Worm (Caenorhabditis elegans) whole organism, early embryonic: Measurements from ENCODE around the gene upb-1.

Source experiments
- B0310.2 ChIP-seq: sonication (generic microtip); optimal IDR thresholded peaks from 2 replicates; lab custom pipeline; 2016; ENCODE audit warnings: mild to moderate bottlenecking, missing genetic modification characterization, missing compliant biosample characterization
- F13C5.2 ChIP-seq: sonication (generic microtip); optimal IDR thresholded peaks from 2 replicates; lab custom pipeline; 2017; ENCODE audit warnings: mild to moderate bottlenecking, missing genetic modification characterization, inconsistent platforms, missing compliant biosample characterization
- aly-1 ChIP-seq: sonication (generic microtip); optimal IDR thresholded peaks from 2 replicates; lab custom pipeline; 2016; ENCODE audit warnings: missing genetic modification characterization, missing compliant biosample characterization
- ama-1 ChIP-seq: fragments of 150-350 bp; optimal IDR thresholded peaks from 2 replicates; lab custom pipeline; 2014
- ceh-13 ChIP-seq: fragments of 200-800 bp; sonication (Bioruptor generic); optimal IDR thresholded peaks from 2 replicates; lab custom pipeline; 2018; ENCODE audit warnings: mild to moderate bottlenecking, missing genetic modification characterization, missing compliant biosample characterization
- ceh-36 ChIP-seq: sonication (generic microtip); optimal IDR thresholded peaks from 2 replicates; lab custom pipeline; 2016; ENCODE audit warnings: missing genetic modification characterization, inconsistent platforms, missing compliant biosample characterization
- flt-1 ChIP-seq: fragments of 200-800 bp; sonication (Bioruptor generic); IDR thresholded peaks from 2 replicates; pipeline ENCODE4 v1.3.6; 2022; ENCODE audit warnings: missing genetic modification characterization, missing compliant biosample characterization
- hmbx-1 ChIP-seq: sonication (generic microtip); optimal IDR thresholded peaks from 2 replicates; lab custom pipeline; 2016; ENCODE audit warnings: mild to moderate bottlenecking, missing genetic modification characterization, missing compliant biosample characterization
- hmg-4 ChIP-seq: fragments of 200-800 bp; sonication (Bioruptor generic); optimal IDR thresholded peaks from 2 replicates; lab custom pipeline; 2018; ENCODE audit warnings: mild to moderate bottlenecking, missing genetic modification characterization, missing compliant biosample characterization
- hnd-1 ChIP-seq: sonication (generic microtip); optimal IDR thresholded peaks from 2 replicates; lab custom pipeline; 2016; ENCODE audit warnings: missing genetic modification characterization, missing compliant biosample characterization
- pes-1 ChIP-seq: fragments of 200-800 bp; sonication (Bioruptor generic); IDR thresholded peaks from 2 replicates; pipeline ENCODE4 v1.3.6; 2022; ENCODE audit warnings: missing genetic modification reagents, missing genetic modification characterization, missing compliant biosample characterization
- scrt-1 ChIP-seq: fragments of 200-800 bp; sonication (Bioruptor generic); IDR thresholded peaks from 2 replicates; pipeline ENCODE4 v1.3.6; 2022; ENCODE audit warnings: missing genetic modification characterization, missing compliant biosample characterization
- sea-1 ChIP-seq: fragments of 200-800 bp; sonication (Bioruptor generic); conservative IDR thresholded peaks from 2 replicates; pipeline ENCODE4 v1.3.6; 2022; ENCODE audit warnings: missing genetic modification characterization, missing compliant biosample characterization
- tbx-11 ChIP-seq: fragments of 200-800 bp; sonication (Bioruptor generic); IDR thresholded peaks from 2 replicates; pipeline ENCODE4 v1.3.6; 2022; ENCODE audit warnings: missing genetic modification characterization, missing compliant biosample characterization
- tbx-37 ChIP-seq: fragments of 200-800 bp; sonication (Bioruptor generic); conservative IDR thresholded peaks from 2 replicates; pipeline ENCODE4 v1.3.6; 2022; ENCODE audit warnings: missing genetic modification reagents, missing genetic modification characterization, missing compliant biosample characterization
- tra-4 ChIP-seq: sonication (generic microtip); optimal IDR thresholded peaks from 2 replicates; lab custom pipeline; 2017; ENCODE audit warnings: missing genetic modification characterization, missing compliant biosample characterization

The upb-1 gene

DNA sequence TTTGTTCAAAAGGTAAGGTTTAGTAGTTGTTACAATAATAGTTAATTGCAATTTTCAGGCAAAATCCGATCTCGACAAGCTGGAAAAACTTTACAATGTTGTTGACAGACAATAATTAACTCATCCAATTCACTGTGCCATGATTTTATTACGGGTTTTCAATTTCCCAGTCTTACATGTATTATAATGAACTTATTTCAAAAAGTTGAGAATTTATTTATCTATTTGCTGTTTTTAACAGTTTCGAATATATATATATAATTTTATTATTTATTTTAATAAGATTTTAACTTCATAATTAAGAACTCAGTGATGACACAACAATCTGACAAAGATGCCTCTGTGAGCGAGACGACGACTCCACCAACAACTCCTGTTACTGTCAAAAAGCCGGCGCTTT, 43.8 kb downstream of the upb-1 start, which contains the start of gene lelo-1:
Gene lelo-1 (plus strand): TSS at position 301 of the 400 bp plus-strand sequence.
- TF ChIP-seq flt-1 (GFP tag; lab: Robert Waterston, UW): no peak
- TF ChIP-seq ceh-36: no peak
- no peak for TF ChIP-seq hmbx-1
- TF ChIP-seq aly-1 (tag; lab: Kevin White, UChicago): no peak
- TF ChIP-seq sea-1: no peak
- TF ChIP-seq hnd-1: no peak

DNA sequence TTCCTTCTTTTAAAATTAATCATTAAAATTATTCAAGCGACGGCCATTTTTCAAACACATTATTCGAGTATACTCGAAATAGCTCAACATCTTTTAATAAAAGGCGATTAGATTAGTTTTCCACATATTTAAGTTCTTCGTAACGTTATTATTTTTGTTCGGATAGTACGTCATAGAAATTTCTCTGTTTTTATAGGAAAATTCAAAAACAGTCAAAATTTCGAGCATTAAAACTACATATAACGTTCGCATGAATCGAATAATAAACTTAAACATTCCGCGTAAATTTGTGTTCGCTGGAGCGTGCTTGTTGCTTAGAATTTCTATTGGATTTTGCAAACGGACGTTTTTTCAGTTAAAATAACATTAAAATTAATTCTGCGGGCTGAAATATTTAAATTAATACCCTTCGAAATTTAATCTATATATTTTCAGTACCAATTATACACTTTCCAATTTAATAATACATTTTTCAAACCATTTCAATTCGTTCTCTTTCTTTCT, 44.6 kb downstream of the upb-1 start, which contains the start of gene blos-4:
Gene blos-4 (plus strand): TSS at position 51 of the 504 bp plus-strand sequence.
- no peak for TF ChIP-seq hnd-1
- TF ChIP-seq ama-1 (lab: Kevin White, UChicago): no peak
- TF ChIP-seq flt-1 (GFP tag; lab: Robert Waterston, UW): no peak
- TF ChIP-seq ceh-36: no peak
- TF ChIP-seq ceh-13 (GFP tag; lab: Kevin White, UChicago): no peak
- no peak for TF ChIP-seq scrt-1 (GFP tag; lab: Robert Waterston, UW)
- TF ChIP-seq tbx-37 (GFP tag; lab: Robert Waterston, UW): no peak

DNA sequence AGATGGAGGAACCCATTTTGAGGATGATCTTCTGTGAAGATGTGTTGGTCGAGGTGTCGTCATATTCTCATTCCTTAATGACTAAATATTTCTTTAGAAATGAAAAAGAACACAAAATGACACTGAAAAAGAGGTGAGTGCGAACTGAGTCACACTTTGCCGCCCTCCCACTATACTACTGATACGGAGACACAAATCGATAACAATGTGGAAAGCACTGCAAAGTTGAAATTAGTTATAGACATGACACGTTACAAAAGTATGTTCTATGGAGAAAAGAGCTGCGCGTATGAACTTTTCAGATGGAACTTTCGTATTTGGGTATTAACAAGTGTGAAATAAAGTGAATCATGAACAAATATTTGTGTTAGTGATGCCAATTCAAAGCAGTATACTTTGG, 45.7 kb downstream of the upb-1 start, which contains the start of gene tat-4:
Gene tat-4 (minus strand): TSS at position 117 of the 400 bp plus-strand sequence.
- TF ChIP-seq tbx-11 (GFP tag; lab: Robert Waterston, UW) (no peak), hmbx-1 (no peak), F13C5.2 (tag; lab: Kevin White, UChicago) (no peak), hmg-4 (GFP tag; lab: Kevin White, UChicago) (no peak), ceh-13 (GFP tag; lab: Kevin White, UChicago) (no peak), ceh-36 (no peak)

DNA sequence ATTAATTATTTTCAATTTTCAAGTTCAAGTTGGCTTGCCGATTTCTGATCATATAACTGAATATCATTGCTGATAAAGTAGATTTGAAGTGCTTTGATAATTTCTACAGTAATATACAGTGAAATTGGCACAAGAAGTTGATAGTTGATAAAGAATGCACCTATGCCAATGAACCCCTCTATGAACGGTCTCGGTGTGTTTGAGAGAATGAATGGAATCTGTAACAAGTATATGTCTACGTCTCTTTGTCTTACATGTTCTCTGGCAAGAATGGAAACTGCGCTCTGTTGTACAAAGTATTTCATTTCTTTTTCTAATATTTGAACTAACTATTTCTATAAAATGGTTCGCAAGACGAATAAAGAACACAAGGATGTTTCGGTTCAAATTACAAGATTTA, 48.1 kb downstream of the upb-1 start, which contains the start of gene T24H7.8:
Gene T24H7.8 (plus strand): TSS at position 301 of the 400 bp plus-strand sequence.
- TF ChIP-seq hmg-4 (GFP tag; lab: Kevin White, UChicago) (no peak), ama-1 (lab: Kevin White, UChicago) (no peak), F13C5.2 (tag; lab: Kevin White, UChicago) (no peak), sea-1 (no peak), pes-1 (GFP tag; lab: Robert Waterston, UW) (no peak), B0310.2 (tag; lab: Kevin White, UChicago) (no peak), tbx-37 (GFP tag; lab: Robert Waterston, UW) (no peak), tra-4 (no peak)
